Worm (Caenorhabditis elegans) whole organism, L4 larva: ENCODE data around the gene Y38E10A.14.

Experiments used
- attf-4 ChIP-seq: sonication (generic microtip); optimal IDR thresholded peaks from 3 replicates; lab custom pipeline; 2017; ENCODE audit warnings: missing biosample characterization, missing genetic modification characterization
- ces-1 ChIP-seq: fragments of 150-350 bp; sonication (generic microtip); optimal IDR thresholded peaks from 4 replicates; lab custom pipeline; 2014; ENCODE audit warnings: missing biosample characterization, missing genetic modification reagents, missing genetic modification characterization
- ctbp-1 ChIP-seq: fragments of 200-800 bp; sonication (Bioruptor generic); IDR thresholded peaks from 2 replicates; pipeline ENCODE4 v1.3.6; 2022; ENCODE audit warnings: missing genetic modification reagents, missing genetic modification characterization, missing compliant biosample characterization
- daf-12 ChIP-seq: fragments of 150-350 bp; optimal IDR thresholded peaks from 2 replicates; lab custom pipeline; 2014; ENCODE audit warnings: missing biosample characterization, missing genetic modification reagents, missing genetic modification characterization
- fkh-10 ChIP-seq: fragments of 150-350 bp; optimal IDR thresholded peaks from 2 replicates; lab custom pipeline; 2014; ENCODE audit warnings: missing biosample characterization, missing genetic modification reagents, missing genetic modification characterization
- lin-13 ChIP-seq: fragments of 150-350 bp; optimal IDR thresholded peaks from 2 replicates; lab custom pipeline; 2014; ENCODE audit warnings: missing biosample characterization, missing genetic modification reagents, missing genetic modification characterization
- lin-15B ChIP-seq: fragments of 150-350 bp; sonication (generic microtip); optimal IDR thresholded peaks from 3 replicates; lab custom pipeline; 2014; ENCODE audit warnings: missing biosample characterization, missing genetic modification characterization
- lin-29 ChIP-seq: fragments of 200-800 bp; sonication (Bioruptor generic); IDR thresholded peaks from 2 replicates; pipeline ENCODE4 v1.3.6; 2022; ENCODE audit warnings: missing genetic modification reagents, missing genetic modification characterization, missing compliant biosample characterization
- lin-39 ChIP-seq: fragments of 150-350 bp; optimal IDR thresholded peaks from 2 replicates; lab custom pipeline; 2014; ENCODE audit warnings: missing biosample characterization, missing genetic modification reagents, missing genetic modification characterization
- madf-9 ChIP-seq: fragments of 200-800 bp; sonication (Bioruptor generic); conservative IDR thresholded peaks from 2 replicates; pipeline ENCODE4 v1.3.6; 2022; ENCODE audit warnings: missing genetic modification reagents, missing genetic modification characterization, missing compliant biosample characterization
- nhr-76 ChIP-seq: fragments of 150-350 bp; optimal IDR thresholded peaks from 2 replicates; lab custom pipeline; 2014; ENCODE audit warnings: missing biosample characterization, missing genetic modification characterization
- snpc-4 ChIP-seq: fragments of 150-350 bp; optimal IDR thresholded peaks from 2 replicates; lab custom pipeline; 2014; ENCODE audit warnings: missing biosample characterization, missing genetic modification characterization
- spr-3 ChIP-seq: fragments of 200-800 bp; sonication (Bioruptor generic); optimal IDR thresholded peaks from 2 replicates; lab custom pipeline; 2018; ENCODE audit warnings: mild to moderate bottlenecking, missing genetic modification characterization, missing compliant biosample characterization

ce11 chrII:12603667-12604621 is 20.4 kb downstream of the Y38E10A.14 start, which contains the start of the genes ceh-100 and lips-15:
- TF ChIP-seq lin-15B (tag; lab: Kevin White, UChicago), result no peak
- TF ChIP-seq daf-12 (tag; lab: Kevin White, UChicago), result no peak
- TF ChIP-seq ces-1 (GFP tag; lab: Kevin White, UChicago), result no peak
- TF ChIP-seq lin-39, result no peak
- no peak for TF ChIP-seq lin-13 (GFP tag; lab: Kevin White, UChicago)
- TF ChIP-seq nhr-76, result no peak
- TF ChIP-seq spr-3 (GFP tag; lab: Kevin White, UChicago), result no peak
- no peak for TF ChIP-seq fkh-10 (GFP tag; lab: Kevin White, UChicago)
- no peak for TF ChIP-seq lin-29 (GFP tag; lab: Robert Waterston, UW)
- TF ChIP-seq attf-4, result no peak
- TF ChIP-seq madf-9 (GFP tag; lab: Robert Waterston, UW), result no peak
- TF ChIP-seq snpc-4 (tag; lab: Kevin White, UChicago), result no peak
- no peak for TF ChIP-seq ctbp-1 (GFP tag; lab: Robert Waterston, UW)
